Worm (Caenorhabditis elegans) whole organism, L4/young adult: ENCODE data around the gene F46G10.4.

Source experiments
- W03F9.2 ChIP-seq: fragments of 150-350 bp; optimal IDR thresholded peaks from 2 replicates; lab custom pipeline; 2014; ENCODE audit warnings: missing biosample characterization, missing genetic modification characterization
- dao-5 ChIP-seq: sonication (generic microtip); optimal IDR thresholded peaks from 2 replicates; lab custom pipeline; 2016; ENCODE audit warnings: missing genotype, missing genetic modification characterization, moderate library complexity, missing compliant biosample characterization

DNA sequence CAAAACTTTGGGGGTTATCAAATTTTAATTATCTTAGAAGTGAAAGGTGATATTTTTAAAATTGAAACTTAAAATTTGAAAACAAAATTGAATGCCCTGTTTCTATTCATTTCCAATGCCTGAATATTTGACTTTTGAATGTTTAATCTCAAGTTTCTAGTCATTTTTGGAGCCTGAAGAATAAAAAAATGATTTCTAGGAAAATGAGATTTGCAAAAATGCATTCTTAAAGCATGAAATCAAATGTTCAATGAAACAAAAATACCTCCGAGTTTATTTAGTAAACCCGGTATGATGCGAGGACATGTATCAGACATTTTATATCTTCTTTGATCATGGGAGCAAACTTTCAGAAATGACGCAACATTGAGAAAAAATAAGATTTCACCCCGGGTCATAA is 45.2 kb downstream of the F46G10.4 start:
- TF ChIP-seq W03F9.2 (no peak), dao-5 (tag; lab: Kevin White, UChicago) (no peak)
